Fruit fly (Drosophila melanogaster) whole organism, embryonic: ENCODE measurements around the gene Dok.

Experiments used
- Bgb ChIP-seq: fragments of 200-800 bp; sonication (Bioruptor generic); IDR thresholded peaks from 2 replicates; pipeline ENCODE4 v1.3.6; 2022; ENCODE audit warnings: missing biosample characterization, missing genetic modification characterization; ENCODE audit not compliant: partially characterized antibody
- Bteb2 ChIP-seq: fragments of 200-800 bp; sonication (Bioruptor generic); optimal IDR thresholded peaks from 2 replicates; lab custom pipeline; 2016; ENCODE audit warnings: missing biosample characterization, missing genetic modification characterization
- CG10431 ChIP-seq: fragments of 200-800 bp; sonication (Bioruptor generic); optimal IDR thresholded peaks from 3 replicates; lab custom pipeline; 2018; ENCODE audit warnings: missing biosample characterization, mild to moderate bottlenecking, missing genetic modification characterization
- CG10654 ChIP-seq: fragments of 200-800 bp; sonication (Bioruptor generic); optimal IDR thresholded peaks from 2 replicates; lab custom pipeline; 2016; ENCODE audit warnings: missing biosample characterization, missing genetic modification characterization
- CG12104 ChIP-seq: fragments of 200-800 bp; sonication (Bioruptor generic); optimal IDR thresholded peaks from 3 replicates; lab custom pipeline; 2016; ENCODE audit warnings: missing biosample characterization, missing genetic modification characterization
- CG17361 ChIP-seq: fragments of 200-800 bp; sonication (Bioruptor generic); IDR thresholded peaks from 3 replicates; pipeline ENCODE4 v1.3.6; 2022; ENCODE audit warnings: missing biosample characterization, missing genetic modification characterization
- CG18011 ChIP-seq: fragments of 200-800 bp; sonication (Bioruptor generic); optimal IDR thresholded peaks from 2 replicates; lab custom pipeline; 2017; ENCODE audit warnings: missing biosample characterization, missing genetic modification characterization, mild to moderate bottlenecking, moderate library complexity, missing genotype
- CG18262 ChIP-seq: fragments of 200-800 bp; optimal IDR thresholded peaks from 3 replicates; lab custom pipeline; 2019; ENCODE audit warnings: missing biosample characterization, mild to moderate bottlenecking, missing genetic modification characterization, moderate library complexity
- CG2712 ChIP-seq: fragments of 200-800 bp; optimal IDR thresholded peaks from 3 replicates; lab custom pipeline; 2019; ENCODE audit warnings: missing biosample characterization, mild to moderate bottlenecking, missing genetic modification characterization, moderate library complexity
- CG2875 ChIP-seq: fragments of 200-800 bp; sonication (Bioruptor generic); optimal IDR thresholded peaks from 2 replicates; lab custom pipeline; 2017; ENCODE audit warnings: missing biosample characterization, mild to moderate bottlenecking, missing genetic modification characterization, missing genetic modification reagents
- CG30020 ChIP-seq: fragments of 200-800 bp; optimal IDR thresholded peaks from 2 replicates; lab custom pipeline; 2019; ENCODE audit warnings: missing biosample characterization, mild to moderate bottlenecking, missing genetic modification characterization, moderate library complexity
- CG32532 ChIP-seq: fragments of 200-800 bp; sonication (Bioruptor generic); IDR thresholded peaks from 2 replicates; pipeline ENCODE4 v1.3.6; 2022; ENCODE audit warnings: missing biosample characterization, missing genetic modification characterization
- CG3847 ChIP-seq: fragments of 200-800 bp; sonication (Bioruptor generic); IDR thresholded peaks from 2 replicates; pipeline ENCODE4 v1.3.6; 2022; ENCODE audit warnings: missing biosample characterization, missing genetic modification characterization
- CG4328 ChIP-seq: fragments of 200-800 bp; sonication (Bioruptor generic); optimal IDR thresholded peaks from 3 replicates; lab custom pipeline; 2017; ENCODE audit warnings: missing biosample characterization, missing genetic modification reagents, missing genetic modification characterization
- CG43689 ChIP-seq: fragments of 200-800 bp; sonication (Bioruptor generic); IDR thresholded peaks from 2 replicates; pipeline ENCODE4 v1.3.6; 2022; ENCODE audit warnings: missing biosample characterization, missing genetic modification characterization
- CG5180 ChIP-seq: fragments of 200-800 bp; sonication (Bioruptor generic); optimal IDR thresholded peaks from 3 replicates; lab custom pipeline; 2017; ENCODE audit warnings: missing biosample characterization, missing genetic modification characterization, mild to moderate bottlenecking, moderate library complexity, missing genetic modification reagents
- CG6254 ChIP-seq: fragments of 200-800 bp; sonication (Bioruptor generic); optimal IDR thresholded peaks from 3 replicates; lab custom pipeline; 2017; ENCODE audit warnings: mild to moderate bottlenecking, missing biosample characterization, missing genetic modification reagents, missing genetic modification characterization
- CG6654 ChIP-seq: fragments of 200-800 bp; sonication (Bioruptor generic); optimal IDR thresholded peaks from 2 replicates; lab custom pipeline; 2017; ENCODE audit warnings: missing biosample characterization, mild to moderate bottlenecking, missing genetic modification characterization
- CG7372 ChIP-seq: fragments of 200-800 bp; sonication (Bioruptor generic); IDR thresholded peaks from 2 replicates; pipeline ENCODE4 v1.3.6; 2022; ENCODE audit warnings: missing biosample characterization, missing genetic modification characterization
- CG7556 ChIP-seq: fragments of 200-800 bp; sonication (Bioruptor generic); optimal IDR thresholded peaks from 2 replicates; lab custom pipeline; 2017; ENCODE audit warnings: missing biosample characterization, mild to moderate bottlenecking, missing genetic modification characterization
- CG8388 ChIP-seq: fragments of 200-800 bp; sonication (Bioruptor generic); optimal IDR thresholded peaks from 2 replicates; lab custom pipeline; 2019; ENCODE audit warnings: missing biosample characterization, mild to moderate bottlenecking, missing genetic modification characterization, moderate library complexity
- CG8765 ChIP-seq: fragments of 200-800 bp; sonication (Bioruptor generic); IDR thresholded peaks from 2 replicates; pipeline ENCODE4 v1.3.6; 2022; ENCODE audit warnings: missing biosample characterization, missing genetic modification characterization
- CG9932 ChIP-seq: fragments of 200-800 bp; sonication (Bioruptor generic); IDR thresholded peaks from 2 replicates; pipeline ENCODE4 v1.3.6; 2022; ENCODE audit warnings: missing biosample characterization, missing genetic modification characterization
- Camta ChIP-seq: fragments of 200-800 bp; sonication (Bioruptor generic); optimal IDR thresholded peaks from 2 replicates; lab custom pipeline; 2016; ENCODE audit warnings: missing biosample characterization, missing genetic modification characterization
- CkIIα-i1 ChIP-seq: fragments of 200-800 bp; sonication (Bioruptor generic); IDR thresholded peaks from 2 replicates; pipeline ENCODE4 v1.3.6; 2022; ENCODE audit warnings: missing biosample characterization, missing genetic modification characterization
- CoRest ChIP-seq: fragments of 200-800 bp; sonication (Bioruptor generic); optimal IDR thresholded peaks from 3 replicates; lab custom pipeline; 2018; ENCODE audit warnings: missing biosample characterization, mild to moderate bottlenecking, missing genetic modification characterization, moderate library complexity
- ERR ChIP-seq: fragments of 200-800 bp; sonication (Bioruptor generic); optimal IDR thresholded peaks from 2 replicates; lab custom pipeline; 2016; ENCODE audit warnings: missing biosample characterization, missing genetic modification characterization
- HHEX ChIP-seq: fragments of 200-800 bp; sonication (Bioruptor generic); optimal IDR thresholded peaks from 3 replicates; lab custom pipeline; 2017; ENCODE audit warnings: missing biosample characterization, mild to moderate bottlenecking, missing genetic modification characterization, missing genetic modification reagents
- Lhr ChIP-seq: fragments of 200-800 bp; sonication (Bioruptor generic); optimal IDR thresholded peaks from 3 replicates; lab custom pipeline; 2017; ENCODE audit warnings: mild to moderate bottlenecking, missing biosample characterization, missing genetic modification reagents, missing genetic modification characterization
- Lim3 ChIP-seq: fragments of 200-800 bp; sonication (Bioruptor generic); IDR thresholded peaks from 2 replicates; pipeline ENCODE4 v1.3.6; 2022; ENCODE audit warnings: missing biosample characterization, missing genetic modification characterization
- Sry-β ChIP-seq: fragments of 200-800 bp; sonication (Bioruptor generic); optimal IDR thresholded peaks from 2 replicates; lab custom pipeline; 2018; ENCODE audit warnings: missing biosample characterization, mild to moderate bottlenecking, missing genetic modification characterization, moderate library complexity
- TFAM ChIP-seq: fragments of 200-800 bp; sonication (Bioruptor generic); optimal IDR thresholded peaks from 2 replicates; lab custom pipeline; 2017; ENCODE audit warnings: missing biosample characterization, missing genetic modification characterization, inconsistent platforms
- Xrp1 ChIP-seq: fragments of 200-800 bp; sonication (Bioruptor generic); IDR thresholded peaks from 2 replicates; pipeline ENCODE4 v1.3.6; 2022; ENCODE audit warnings: missing biosample characterization, missing genetic modification characterization
- abd-A ChIP-seq: fragments of 200-800 bp; sonication (Bioruptor generic); optimal IDR thresholded peaks from 3 replicates; lab custom pipeline; 2019; ENCODE audit warnings: missing biosample characterization, mild to moderate bottlenecking, missing genetic modification characterization, moderate library complexity
- ap ChIP-seq: fragments of 200-800 bp; sonication (Bioruptor generic); IDR thresholded peaks from 2 replicates; pipeline ENCODE4 v1.3.6; 2022; ENCODE audit warnings: missing biosample characterization, missing genetic modification characterization
- caup ChIP-seq: fragments of 200-800 bp; sonication (Bioruptor generic); optimal IDR thresholded peaks from 3 replicates; lab custom pipeline; 2017; ENCODE audit warnings: missing biosample characterization, mild to moderate bottlenecking, missing genetic modification characterization, moderate library complexity; ENCODE audit not compliant: severe bottlenecking
- danr ChIP-seq: fragments of 200-800 bp; sonication (Bioruptor generic); IDR thresholded peaks from 2 replicates; pipeline ENCODE4 v1.3.6; 2022; ENCODE audit warnings: missing biosample characterization, missing genetic modification characterization
- eve ChIP-seq, 2 experiments: fragments of >200 bp; optimal IDR thresholded peaks; 2 replicates each; lab custom pipeline; 2017; ENCODE audit warnings: missing biosample characterization in 2 of 2, missing genetic modification characterization in 2 of 2
- ewg ChIP-seq: fragments of 200-800 bp; sonication (Bioruptor generic); optimal IDR thresholded peaks from 3 replicates; lab custom pipeline; 2017; ENCODE audit warnings: mild to moderate bottlenecking, missing biosample characterization, missing genetic modification reagents, missing genetic modification characterization
- fd102C ChIP-seq: fragments of 200-800 bp; sonication (Bioruptor generic); optimal IDR thresholded peaks from 2 replicates; lab custom pipeline; 2018; ENCODE audit warnings: missing biosample characterization, mild to moderate bottlenecking, missing genetic modification characterization, moderate library complexity
- luna ChIP-seq: fragments of 200-800 bp; sonication (Bioruptor generic); optimal IDR thresholded peaks from 2 replicates; lab custom pipeline; 2016; ENCODE audit warnings: missing biosample characterization, missing genetic modification characterization
- maf-S ChIP-seq: fragments of 200-800 bp; sonication (Bioruptor generic); optimal IDR thresholded peaks from 2 replicates; lab custom pipeline; 2016; ENCODE audit warnings: missing biosample characterization, missing genetic modification characterization
- nerfin-1 ChIP-seq: fragments of 200-800 bp; sonication (Bioruptor generic); optimal IDR thresholded peaks from 3 replicates; lab custom pipeline; 2019; ENCODE audit warnings: missing biosample characterization, mild to moderate bottlenecking, missing genetic modification characterization, moderate library complexity
- scrt ChIP-seq: fragments of 200-800 bp; sonication (Bioruptor generic); optimal IDR thresholded peaks from 2 replicates; lab custom pipeline; 2018; ENCODE audit warnings: missing biosample characterization, mild to moderate bottlenecking, missing genetic modification characterization, moderate library complexity
- so ChIP-seq: fragments of 200-800 bp; sonication (Bioruptor generic); IDR thresholded peaks from 3 replicates; pipeline ENCODE4 v1.3.6; 2022; ENCODE audit warnings: missing biosample characterization, missing genetic modification characterization
- sob ChIP-seq: fragments of 200-800 bp; sonication (Bioruptor generic); IDR thresholded peaks from 2 replicates; pipeline ENCODE4 v1.3.6; 2022; ENCODE audit warnings: missing biosample characterization, missing genetic modification characterization
- stwl ChIP-seq: fragments of 200-800 bp; sonication (Bioruptor generic); optimal IDR thresholded peaks from 3 replicates; lab custom pipeline; 2018; ENCODE audit warnings: missing biosample characterization, mild to moderate bottlenecking, missing genetic modification characterization, moderate library complexity
- tna ChIP-seq: fragments of 200-800 bp; sonication (Bioruptor generic); IDR thresholded peaks from 2 replicates; pipeline ENCODE4 v1.3.6; 2022; ENCODE audit warnings: missing biosample characterization, missing genetic modification characterization; ENCODE audit not compliant: partially characterized antibody
- trh ChIP-seq: fragments of 200-800 bp; sonication (Bioruptor generic); optimal IDR thresholded peaks from 2 replicates; lab custom pipeline; 2016; ENCODE audit warnings: missing biosample characterization, missing genetic modification characterization
- wdn ChIP-seq: fragments of 200-800 bp; sonication (Bioruptor generic); IDR thresholded peaks from 2 replicates; pipeline ENCODE4 v1.3.6; 2022; ENCODE audit warnings: missing biosample characterization, missing genetic modification characterization

The Dok gene

DNA sequence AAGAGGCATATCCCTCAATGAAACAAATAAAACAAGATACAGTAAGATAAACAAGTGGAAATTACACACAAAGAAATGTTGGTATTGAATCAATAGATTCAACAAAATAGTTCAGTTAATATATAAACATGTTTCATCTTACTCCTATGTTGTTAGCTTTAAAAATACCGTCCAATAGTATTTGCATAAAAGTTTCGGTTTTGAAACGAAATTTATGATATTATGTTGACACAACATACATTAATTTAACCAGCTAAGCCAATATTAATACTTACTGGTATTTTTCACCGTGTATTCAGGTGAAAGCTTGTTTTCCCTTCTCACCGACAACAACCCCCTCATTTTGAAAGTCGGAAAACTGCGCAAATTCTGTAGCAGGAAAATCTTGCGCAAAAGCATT, 14.5 kb downstream of the Dok start (continued):
- TF ChIP-seq wdn (no peak), CG32532 (GFP tag; lab: Robert Waterston, UW) (peak; percentile 55; the same call in 1 of the 2 replicates), HHEX (GFP tag; lab: Kevin White, UChicago) (peak; percentile 76), CG18262 (tag; lab: Kevin White, UChicago) (peak; percentile 69), CG8765 (GFP tag; lab: Robert Waterston, UW) (no peak), CG6654 (GFP tag; lab: Kevin White, UChicago) (no peak), TFAM (no peak), CG7372 (GFP tag; lab: Robert Waterston, UW) (no peak), nerfin-1 (peak; percentile 62), caup (peak; percentile 74), CG17361 (GFP tag; lab: Robert Waterston, UW) (peak; percentile 73; the same call in 2 of the 3 replicates), CG7556 (GFP tag; lab: Kevin White, UChicago) (peak; percentile 71), CoRest (tag; lab: Kevin White, UChicago) (peak; percentile 70), ERR (GFP tag; lab: Kevin White, UChicago) (no peak), Camta (GFP tag; lab: Kevin White, UChicago) (peak; percentile 57), danr (GFP tag; lab: Robert Waterston, UW) (0 out of 2 replicates have a peak, but pooled peaks have one; percentile 10), CG18011 (GFP tag; lab: Kevin White, UChicago) (peak; percentile 16), eve (GFP tag; optimal IDR thresholded peaks at IDR 0.05; lab: Kevin White, UChicago) (peak in 1 of 2 experiments; percentile 58), CG9932 (GFP tag; lab: Robert Waterston, UW) (peak; percentile 57), trh (peak; percentile 25), tna (GFP tag; lab: Robert Waterston, UW) (no peak), CG4328 (GFP tag; lab: Kevin White, UChicago) (peak; percentile 49), maf-S (GFP tag; lab: Kevin White, UChicago) (peak; percentile 33), CkIIα-i1 (GFP tag; lab: Robert Waterston, UW) (no peak), Bgb (no peak), CG12104 (GFP tag; lab: Kevin White, UChicago) (peak; percentile 36), abd-A (tag; lab: Kevin White, UChicago) (no peak), ap (GFP tag; lab: Robert Waterston, UW) (no peak), fd102C (GFP tag; lab: Kevin White, UChicago) (no peak), CG2875 (GFP tag; lab: Kevin White, UChicago) (peak; percentile 63), Lhr (GFP tag; lab: Kevin White, UChicago) (peak; percentile 19), CG43689 (no peak), CG10654 (GFP tag; lab: Kevin White, UChicago) (peak; percentile 13), CG30020 (peak; percentile 12), CG3847 (peak; percentile 38; the same call in 1 of the 2 replicates), stwl (tag; lab: Kevin White, UChicago) (no peak), CG8388 (GFP tag; lab: Kevin White, UChicago) (peak; percentile 60), Xrp1 (peak; percentile 55; the same call in 1 of the 2 replicates), luna (GFP tag; lab: Kevin White, UChicago) (peak; percentile 26), CG10431 (GFP tag; lab: Kevin White, UChicago) (no peak), CG2712 (peak; percentile 70), scrt (peak; percentile 60), CG6254 (GFP tag; lab: Kevin White, UChicago) (peak; percentile 33), Sry-β (GFP tag; lab: Kevin White, UChicago) (peak; percentile 13), sob (GFP tag; lab: Robert Waterston, UW) (peak; percentile 54), ewg (GFP tag; lab: Kevin White, UChicago) (peak; percentile 57), Lim3 (no peak), Bteb2 (GFP tag; lab: Kevin White, UChicago) (peak; percentile 44), so (GFP tag; lab: Robert Waterston, UW) (peak; percentile 69; the same call in 2 of the 3 replicates), CG5180 (GFP tag; lab: Kevin White, UChicago) (peak; percentile 57)
